Worm (Caenorhabditis elegans) whole organism, late embryonic: ENCODE measurements around the gene T16H12.9.

Source experiments
- F13H6.1 ChIP-seq: sonication (generic microtip); optimal IDR thresholded peaks from 2 replicates; lab custom pipeline; 2016; ENCODE audit warnings: missing genetic modification characterization, missing compliant biosample characterization
- ceh-2 ChIP-seq: sonication (generic microtip); optimal IDR thresholded peaks from 2 replicates; lab custom pipeline; 2016; ENCODE audit warnings: missing genotype, missing genetic modification characterization, missing compliant biosample characterization
- elt-2 ChIP-seq: sonication (generic microtip); optimal IDR thresholded peaks from 2 replicates; lab custom pipeline; 2016; ENCODE audit warnings: missing genetic modification reagents, missing genetic modification characterization, missing compliant biosample characterization
- hlh-6 ChIP-seq: sonication (generic microtip); optimal IDR thresholded peaks from 2 replicates; lab custom pipeline; 2016; ENCODE audit warnings: missing genotype, missing genetic modification characterization, missing compliant biosample characterization
- nfya-1 ChIP-seq: sonication (generic microtip); optimal IDR thresholded peaks from 2 replicates; lab custom pipeline; 2017; ENCODE audit warnings: missing genetic modification characterization, mild to moderate bottlenecking, missing compliant biosample characterization, antibody characterized with exemption, moderate library complexity
- nhr-11 ChIP-seq: fragments of 150-350 bp; optimal IDR thresholded peaks from 2 replicates; lab custom pipeline; 2014; ENCODE audit warnings: missing biosample characterization, missing genetic modification characterization
- pqm-1 ChIP-seq: sonication (generic microtip); optimal IDR thresholded peaks from 2 replicates; lab custom pipeline; 2016; ENCODE audit warnings: missing genetic modification characterization, missing compliant biosample characterization
- sdc-2 ChIP-seq: sonication (generic microtip); optimal IDR thresholded peaks from 2 replicates; lab custom pipeline; 2016; ENCODE audit warnings: missing genotype, missing genetic modification characterization, missing compliant biosample characterization
- tbx-2 ChIP-seq: sonication (generic microtip); optimal IDR thresholded peaks from 2 replicates; lab custom pipeline; 2016; ENCODE audit warnings: missing genetic modification characterization, missing compliant biosample characterization
- ttx-3 ChIP-seq: sonication (generic microtip); optimal IDR thresholded peaks from 2 replicates; lab custom pipeline; 2016; ENCODE audit warnings: missing genetic modification reagents, missing genetic modification characterization, missing compliant biosample characterization
- unc-3 ChIP-seq, 2 experiments: fragments of 200-800 bp in 1 of 2; sonication (Bioruptor generic) in 1 of 2; sonication (generic microtip) in 1 of 2; conservative IDR thresholded peaks in 1 of 2; optimal IDR thresholded peaks in 1 of 2; 2 replicates each; pipeline versions ENCODE4 v1.3.6 to Lab custom; 2016 to 2022; ENCODE audit warnings: missing compliant biosample characterization in 2 of 2, missing genetic modification characterization in 2 of 2, missing genetic modification reagents in 1 of 2
- unc-86 ChIP-seq: sonication (generic microtip); optimal IDR thresholded peaks from 2 replicates; lab custom pipeline; 2016; ENCODE audit warnings: missing genetic modification characterization, missing compliant biosample characterization

DNA sequence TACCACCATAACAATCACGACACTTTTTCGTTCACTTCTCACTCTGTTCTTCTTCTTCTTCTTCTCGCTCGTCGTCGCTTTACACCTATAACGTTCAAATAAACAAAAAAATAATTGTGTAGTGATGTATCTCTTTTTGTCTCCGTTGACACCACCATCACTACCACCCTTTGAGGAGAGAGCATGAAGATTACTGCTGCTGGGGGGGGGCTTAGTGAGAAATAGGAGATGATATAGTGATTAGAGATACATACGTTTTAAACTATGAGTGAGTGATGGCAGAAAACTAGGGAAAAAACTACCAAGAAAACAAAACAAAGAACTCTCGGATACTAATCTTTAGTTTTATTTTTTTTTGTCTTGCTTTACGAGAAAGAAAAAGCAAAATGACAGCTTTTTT lies 17.3 kb downstream of the T16H12.9 start:
- TF ChIP-seq F13H6.1 (tag; lab: Kevin White, UChicago) (no peak), tbx-2 (tag; lab: Kevin White, UChicago) (no peak), nfya-1 (tag; lab: Kevin White, UChicago) (no peak), unc-86 (tag; lab: Kevin White, UChicago) (no peak), elt-2 (tag; lab: Kevin White, UChicago) (no peak), sdc-2 (tag; lab: Kevin White, UChicago) (no peak), unc-3 (GFP tag; conservative IDR thresholded peaks at IDR 0.05; lab: Robert Waterston, UW) (no peak), unc-3 (tag; optimal IDR thresholded peaks at IDR 0.05; lab: Kevin White, UChicago) (no peak), ttx-3 (tag; lab: Kevin White, UChicago) (no peak), nhr-11 (tag; lab: Kevin White, UChicago) (no peak), ceh-2 (tag; lab: Kevin White, UChicago) (no peak), pqm-1 (tag; lab: Kevin White, UChicago) (no peak), hlh-6 (tag; lab: Kevin White, UChicago) (no peak)
